Worm (Caenorhabditis elegans) whole organism, early embryonic: ENCODE measurements around the gene bbln-1.

Experiments
- ama-1 ChIP-seq: fragments of 150-350 bp; optimal IDR thresholded peaks from 2 replicates; lab custom pipeline; 2014
- flt-1 ChIP-seq: fragments of 200-800 bp; sonication (Bioruptor generic); IDR thresholded peaks from 2 replicates; pipeline ENCODE4 v1.3.6; 2022; ENCODE audit warnings: missing genetic modification characterization, missing compliant biosample characterization

ce11 chrX:3155111-3155843 is 3.0 kb upstream of the bbln-1 start:
- TF ChIP-seq ama-1 (lab: Kevin White, UChicago) (no peak), flt-1 (GFP tag; lab: Robert Waterston, UW) (no peak)
